Fruit fly (Drosophila melanogaster): ENCODE results near the gene CG33784.

- TF ChIP-seq Crg-1 (GFP tag; optimal IDR thresholded peaks at IDR 0.05) (peak; percentile 75), cnc (optimal IDR thresholded peaks at IDR 0.05) (no peak), CG11617 (GFP tag; optimal IDR thresholded peaks at IDR 0.05) (peak; percentile 84), kay (GFP tag; ENCODE audit: borderline replicate concordance) (no peak)
Observed at dm6 chr3R:10042664-10043372, 24.9 kb upstream of the CG33784 start, which contains the start of the genes Mical and CG3909.
